Fruit fly (Drosophila melanogaster): ENCODE results near the gene CG32236.
A peak's percentile ranks its signal among the peaks of the same experiment; 100 is the strongest.

- peak in 1 of 2 experiments; percentile 56 for TF ChIP-seq CTCF (optimal IDR thresholded peaks at IDR 0.05)
- no peak for TF ChIP-seq CG8478 (optimal IDR thresholded peaks at IDR 0.05)
Observed at dm6 chr3L:4625387-4626386, 41.5 kb downstream of the CG32236 start, which contains the start of gene Src64B.
